Fruit fly (Drosophila melanogaster) whole organism, wandering third instar larva: ENCODE measurements around the gene TSG101.

Source experiments
- CG32264 ChIP-seq: fragments of 200-800 bp; sonication (Bioruptor generic); optimal IDR thresholded peaks from 2 replicates; lab custom pipeline; 2016; ENCODE audit warnings: missing biosample characterization, missing genetic modification characterization
- Jra ChIP-seq: sonication (Bioruptor generic); optimal IDR thresholded peaks from 2 replicates; lab custom pipeline; 2016; ENCODE audit warnings: missing biosample characterization, missing genetic modification characterization
- fru ChIP-seq: fragments of 200-800 bp; sonication (Bioruptor generic); optimal IDR thresholded peaks from 3 replicates; lab custom pipeline; 2016; ENCODE audit warnings: missing biosample characterization, mild to moderate bottlenecking, missing genetic modification characterization
- pan ChIP-seq: fragments of >200 bp; optimal IDR thresholded peaks from 2 replicates; lab custom pipeline; 2017

dm6 chr3L:16808139-16808538 lies 34.0 kb upstream of the TSG101 start:
- TF ChIP-seq CG32264: no peak
- no peak for TF ChIP-seq pan (lab: Kevin White, UChicago)
- TF ChIP-seq Jra (GFP tag; lab: Kevin White, UChicago): no peak
- no peak for TF ChIP-seq fru (GFP tag; lab: Kevin White, UChicago)
